Worm (Caenorhabditis elegans): ENCODE data around the gene ech-5.

ce11 chrIV:756421-756820, 40.4 kb upstream of the ech-5 start, which contains the start of gene srt-23:
- TF ChIP-seq pqm-1 (tag; optimal IDR thresholded peaks at IDR 0.05) (no peak), zip-5 (tag; optimal IDR thresholded peaks at IDR 0.05) (no peak), ceh-48 (tag; optimal IDR thresholded peaks at IDR 0.05) (no peak), ceh-2 (tag; optimal IDR thresholded peaks at IDR 0.05) (no peak), pros-1 (tag; optimal IDR thresholded peaks at IDR 0.05) (no peak), ceh-18 (tag; optimal IDR thresholded peaks at IDR 0.05) (no peak), pag-3 (tag; optimal IDR thresholded peaks at IDR 0.05; ENCODE audit: borderline replicate concordance) (no peak), sox-2 (GFP tag; IDR thresholded peaks at IDR 0.05) (no peak), ceh-22 (tag; optimal IDR thresholded peaks at IDR 0.05) (no peak), pax-1 (tag; optimal IDR thresholded peaks at IDR 0.05) (no peak), sox-4 (tag; optimal IDR thresholded peaks at IDR 0.05) (no peak), eyg-1 (tag; optimal IDR thresholded peaks at IDR 0.05) (no peak)

Data from whole organism, late embryonic.